Worm (Caenorhabditis elegans) whole organism, L2 larva: ENCODE results near the gene mrps-18C.

Experiments
- F13H6.1 ChIP-seq: sonication (generic microtip); optimal IDR thresholded peaks from 2 replicates; lab custom pipeline; 2016; ENCODE audit warnings: missing genetic modification characterization, missing compliant biosample characterization
- Y55F3AM.14 ChIP-seq: fragments of 200-800 bp; sonication (Bioruptor generic); optimal IDR thresholded peaks from 2 replicates; lab custom pipeline; 2018; ENCODE audit warnings: mild to moderate bottlenecking, missing genetic modification characterization, missing compliant biosample characterization
- alr-1 ChIP-seq: fragments of 150-350 bp; optimal IDR thresholded peaks from 2 replicates; lab custom pipeline; 2014; ENCODE audit warnings: missing biosample characterization, missing genetic modification characterization
- ama-1 ChIP-seq: fragments of 150-350 bp; optimal IDR thresholded peaks from 2 replicates; lab custom pipeline; 2018; ENCODE audit warnings: inconsistent platforms
- mab-5 ChIP-seq: fragments of 150-350 bp; optimal IDR thresholded peaks from 2 replicates; lab custom pipeline; 2014; ENCODE audit warnings: missing biosample characterization, missing genetic modification characterization
- nhr-11 ChIP-seq: fragments of 150-350 bp; optimal IDR thresholded peaks from 2 replicates; lab custom pipeline; 2014; ENCODE audit warnings: missing biosample characterization, missing genetic modification characterization
- skn-1 ChIP-seq: sonication (generic microtip); optimal IDR thresholded peaks from 2 replicates; lab custom pipeline; 2017; ENCODE audit warnings: missing biosample characterization, missing genetic modification characterization
- ztf-11 ChIP-seq: sonication (generic microtip); optimal IDR thresholded peaks from 2 replicates; lab custom pipeline; 2017; ENCODE audit warnings: missing biosample characterization, missing genetic modification characterization

ce11 chrIII:4893540-4893939, 41.8 kb upstream of the mrps-18C start, which contains the start of gene F26F4.6:
- TF ChIP-seq mab-5 (tag; lab: Kevin White, UChicago) (no peak), skn-1 (tag; lab: Kevin White, UChicago) (no peak), ama-1 (lab: Kevin White, UChicago) (no peak), ztf-11 (tag; lab: Kevin White, UChicago) (no peak), Y55F3AM.14 (no peak), nhr-11 (no peak), alr-1 (tag; lab: Kevin White, UChicago) (no peak), F13H6.1 (tag; lab: Kevin White, UChicago) (no peak)
